Fruit fly (Drosophila melanogaster) Kc167 (cell line): ENCODE data around the gene Spt6.

Experiments used
- Myc ChIP-seq: fragments of >200 bp; optimal IDR thresholded peaks from 2 replicates; lab custom pipeline; 2017; ENCODE audit warnings: missing external identifiers
- Sin3A ChIP-seq: fragments of >200 bp; optimal IDR thresholded peaks from 2 replicates; lab custom pipeline; 2018; ENCODE audit warnings: missing external identifiers
- h ChIP-seq: fragments of >200 bp; optimal IDR thresholded peaks from 3 replicates; lab custom pipeline; 2018; ENCODE audit warnings: missing external identifiers
- psq ChIP-seq: fragments of >200 bp; optimal IDR thresholded peaks from 2 replicates; lab custom pipeline; 2017; ENCODE audit warnings: missing external identifiers
- ttk ChIP-seq: sonication (Bioruptor generic); optimal IDR thresholded peaks from 2 replicates; lab custom pipeline; 2017; ENCODE audit warnings: missing external identifiers

- TF ChIP-seq psq (no peak), Sin3A (lab: Kevin White, UChicago) (no peak), h (lab: Kevin White, UChicago) (no peak), ttk (lab: Kevin White, UChicago) (no peak), Myc (lab: Kevin White, UChicago) (no peak)
Observed at dm6 chrX:6267745-6268582, at the start of gene Spt6.
